Fruit fly (Drosophila melanogaster) whole organism: ENCODE measurements around the gene Rpn2.

Experiments used
- CG8478 ChIP-seq: fragments of >200 bp; optimal IDR thresholded peaks from 2 replicates; lab custom pipeline; 2018; ENCODE audit warnings: inconsistent platforms
- usp ChIP-seq: fragments of >200 bp; optimal IDR thresholded peaks from 2 replicates; lab custom pipeline; 2017; ENCODE audit warnings: missing biosample characterization, missing genetic modification characterization, mixed read lengths

dm6 chr3R:29130902-29131621 is 22.3 kb upstream of the Rpn2 start, which contains the start of the genes dgt6 and Vha100-1:
- TF ChIP-seq CG8478 (lab: Kevin White, UChicago), result no peak
- no peak for TF ChIP-seq usp (GFP tag; lab: Kevin White, UChicago)
